Fruit fly (Drosophila melanogaster): Measurements from ENCODE around the gene Toll-4.

dm6 chr2L:9120475-9121309 lies 36.8 kb downstream of the Toll-4 start:
- TF ChIP-seq insv (optimal IDR thresholded peaks at IDR 0.05) (no peak), psq (optimal IDR thresholded peaks at IDR 0.05) (no peak), h (optimal IDR thresholded peaks at IDR 0.05) (no peak)

Data from Kc167 (cell line).